Worm (Caenorhabditis elegans): Measurements from ENCODE around the gene Y17G7B.22.

Gene Y17G7B.22

DNA sequence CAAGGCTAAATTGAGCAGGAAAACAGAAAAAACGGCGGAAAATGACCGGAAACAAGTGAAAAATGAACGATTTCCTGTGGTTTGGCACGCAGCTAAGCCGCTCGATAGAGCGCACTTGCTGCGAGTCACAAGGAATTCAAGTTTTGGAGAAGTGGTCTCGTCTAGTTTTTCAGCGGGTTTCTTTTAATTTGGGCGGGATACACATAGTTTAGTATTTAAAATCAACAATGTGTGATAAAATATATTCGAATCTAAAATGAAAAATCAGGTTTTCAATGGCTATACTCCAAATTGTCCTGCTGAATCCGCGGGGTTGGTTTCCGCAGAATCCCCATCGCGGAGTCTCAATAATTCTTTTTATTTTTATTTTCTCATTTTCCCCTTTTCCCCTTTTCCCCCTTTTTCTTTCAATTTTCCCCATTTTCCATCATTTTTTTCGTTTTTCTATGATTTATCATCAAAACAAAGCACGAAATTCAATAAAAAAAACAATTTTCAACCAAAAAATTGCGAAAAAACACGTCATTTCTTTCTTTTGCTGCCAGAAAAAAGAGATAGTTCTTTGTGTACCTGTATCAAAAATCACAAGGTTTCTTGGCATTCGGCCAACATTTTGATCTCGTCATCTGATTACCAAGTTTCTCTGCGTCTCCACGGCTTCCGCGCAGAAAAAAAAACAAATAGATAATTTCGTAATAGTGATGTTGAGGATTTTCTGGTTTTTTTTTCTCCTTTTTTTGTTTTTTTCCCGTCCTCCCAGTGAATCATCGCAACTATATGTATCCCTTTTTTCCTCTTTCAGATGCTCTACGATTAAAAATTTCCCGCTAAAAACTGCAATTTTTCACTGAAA, 25.5 kb upstream of the Y17G7B.22 start, which contains the start of gene ippk-1:
ippk-1 (plus strand) TSS at position 803 of the 853 bp plus-strand sequence.
- no peak for TF ChIP-seq ztf-29 (GFP tag; IDR thresholded peaks at IDR 0.05)
- TF ChIP-seq flt-1 (GFP tag; IDR thresholded peaks at IDR 0.05), result no peak; the same call in none of the 2 replicates
- peak; percentile 66; the same call in 1 of the 2 replicates for TF ChIP-seq ztf-23 (GFP tag; IDR thresholded peaks at IDR 0.05)
- 0 out of 2 replicates have a peak, but pooled peaks have one; percentile 24 for TF ChIP-seq ref-1 (GFP tag; conservative IDR thresholded peaks at IDR 0.05)
- TF ChIP-seq med-1 (GFP tag; optimal IDR thresholded peaks at IDR 0.05; ENCODE audit: insufficient read depth), result no peak
- peak; percentile 78 for TF ChIP-seq cog-1 (tag; optimal IDR thresholded peaks at IDR 0.05)
- peak; percentile 68 for TF ChIP-seq T22C8.4 (GFP tag; IDR thresholded peaks at IDR 0.05)
- peak; percentile 72 for TF ChIP-seq klf-2 (GFP tag; conservative IDR thresholded peaks at IDR 0.05)
- no peak for TF ChIP-seq tab-1 (GFP tag; IDR thresholded peaks at IDR 0.05)

DNA sequence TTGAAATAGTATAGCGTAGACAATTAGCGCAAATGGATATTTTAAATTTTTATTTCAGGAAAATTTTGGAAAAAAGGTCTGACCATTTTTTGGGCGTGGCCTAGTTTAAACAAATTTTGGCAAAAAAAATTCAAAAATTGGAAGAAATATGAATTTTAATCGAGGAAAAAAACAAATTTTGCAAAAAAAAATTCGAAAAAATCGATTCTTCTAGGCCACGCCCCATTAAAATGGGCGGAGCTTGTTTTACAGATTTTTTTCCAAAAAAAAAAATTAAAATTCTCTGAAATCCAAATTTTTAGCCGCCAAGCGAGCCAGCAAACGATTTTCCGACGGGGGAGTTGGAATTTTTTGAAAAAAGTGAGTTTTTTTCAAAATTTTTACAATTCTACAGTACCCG, 18.5 kb upstream of the Y17G7B.22 start, which contains the start of gene nadk-2:
nadk-2 (plus strand) TSS at position 301 of the 400 bp plus-strand sequence.
- TF ChIP-seq ztf-29 (GFP tag; IDR thresholded peaks at IDR 0.05) (no peak), med-1 (GFP tag; optimal IDR thresholded peaks at IDR 0.05; ENCODE audit: insufficient read depth) (no peak), flt-1 (GFP tag; IDR thresholded peaks at IDR 0.05) (no peak), T22C8.4 (GFP tag; IDR thresholded peaks at IDR 0.05) (no peak), klf-2 (GFP tag; conservative IDR thresholded peaks at IDR 0.05) (no peak)

DNA sequence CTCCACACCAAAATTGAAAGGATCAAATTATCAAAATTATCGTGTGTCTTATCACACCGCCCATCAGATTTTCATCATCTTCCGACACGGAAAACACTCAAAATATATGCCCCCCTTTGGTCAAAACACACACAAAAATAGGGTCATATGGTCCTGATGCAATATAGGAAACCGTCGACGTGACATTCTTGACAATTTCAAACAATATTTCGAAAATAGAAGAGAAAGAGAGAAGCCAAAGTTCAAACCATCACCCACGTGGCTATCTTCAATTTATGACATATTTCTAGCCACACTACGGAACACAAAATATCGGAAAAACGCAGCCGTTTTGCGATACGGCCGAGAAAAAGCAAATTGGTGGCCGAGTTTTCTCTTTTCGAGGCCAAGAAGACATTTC, 17.2 kb upstream of the Y17G7B.22 start:
- TF ChIP-seq ref-1 (GFP tag; conservative IDR thresholded peaks at IDR 0.05), result no peak
- TF ChIP-seq ztf-29 (GFP tag; IDR thresholded peaks at IDR 0.05), result no peak
- no peak for TF ChIP-seq cog-1 (tag; optimal IDR thresholded peaks at IDR 0.05)
- TF ChIP-seq flt-1 (GFP tag; IDR thresholded peaks at IDR 0.05), result no peak

DNA sequence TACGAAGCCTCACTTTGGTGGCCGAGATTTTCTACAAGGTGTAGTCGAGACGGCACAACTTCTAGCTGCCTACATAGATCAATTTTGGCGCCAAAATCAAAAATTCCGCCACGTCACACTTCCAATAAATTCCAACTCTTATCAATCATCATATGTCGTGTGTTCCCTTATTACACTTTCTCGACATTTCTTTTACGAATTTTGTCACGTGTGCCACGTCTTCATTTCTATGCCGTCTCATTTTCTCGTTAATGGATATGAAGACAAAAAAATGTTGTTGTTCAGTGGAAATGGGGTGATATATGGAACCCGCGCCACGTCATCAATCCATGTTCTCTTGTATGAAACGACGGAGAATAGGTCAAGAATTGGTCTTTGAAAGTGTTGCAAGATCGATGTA, 16.2 kb upstream of the Y17G7B.22 start:
- no peak for TF ChIP-seq tab-1 (GFP tag; IDR thresholded peaks at IDR 0.05)
- no peak for TF ChIP-seq klf-2 (GFP tag; conservative IDR thresholded peaks at IDR 0.05)
- no peak for TF ChIP-seq flt-1 (GFP tag; IDR thresholded peaks at IDR 0.05)
- no peak for TF ChIP-seq ref-1 (GFP tag; conservative IDR thresholded peaks at IDR 0.05)
- TF ChIP-seq ztf-23 (GFP tag; IDR thresholded peaks at IDR 0.05), result no peak
- TF ChIP-seq ztf-29 (GFP tag; IDR thresholded peaks at IDR 0.05), result no peak
- TF ChIP-seq cog-1 (tag; optimal IDR thresholded peaks at IDR 0.05), result no peak
- TF ChIP-seq med-1 (GFP tag; optimal IDR thresholded peaks at IDR 0.05; ENCODE audit: insufficient read depth), result no peak
- no peak for TF ChIP-seq T22C8.4 (GFP tag; IDR thresholded peaks at IDR 0.05)

ce11 chrII:12052136-12052535, 15.7 kb upstream of the Y17G7B.22 start:
- TF ChIP-seq ztf-29 (GFP tag; IDR thresholded peaks at IDR 0.05), result no peak
- no peak for TF ChIP-seq cog-1 (tag; optimal IDR thresholded peaks at IDR 0.05)
- no peak for TF ChIP-seq tab-1 (GFP tag; IDR thresholded peaks at IDR 0.05)
- no peak for TF ChIP-seq klf-2 (GFP tag; conservative IDR thresholded peaks at IDR 0.05)

ce11 chrII:12052924-12053323, 14.9 kb upstream of the Y17G7B.22 start:
- TF ChIP-seq ref-1 (GFP tag; conservative IDR thresholded peaks at IDR 0.05) (no peak), flt-1 (GFP tag; IDR thresholded peaks at IDR 0.05) (no peak), ztf-23 (GFP tag; IDR thresholded peaks at IDR 0.05) (no peak), tab-1 (GFP tag; IDR thresholded peaks at IDR 0.05) (no peak), cog-1 (tag; optimal IDR thresholded peaks at IDR 0.05) (no peak), klf-2 (GFP tag; conservative IDR thresholded peaks at IDR 0.05) (no peak)

DNA sequence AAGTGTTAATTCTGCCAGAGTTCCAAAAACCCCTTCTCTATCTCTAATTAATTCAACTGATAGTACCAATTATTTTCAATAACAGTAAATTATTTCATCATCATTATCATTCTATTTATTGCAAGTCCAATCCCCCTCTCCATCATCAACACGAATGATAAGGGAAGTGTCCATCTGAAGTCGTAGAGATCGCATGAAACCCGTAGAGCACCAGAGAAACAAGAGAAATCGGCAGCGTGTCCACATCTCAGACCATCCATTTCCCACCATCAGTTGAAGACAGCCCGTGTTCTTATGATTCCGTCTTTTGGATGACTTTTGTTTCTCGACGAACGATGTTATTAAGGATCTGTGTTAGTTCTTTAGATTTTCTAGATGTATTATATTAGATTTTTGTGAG, 14.3 kb upstream of the Y17G7B.22 start:
- no peak for TF ChIP-seq klf-2 (GFP tag; conservative IDR thresholded peaks at IDR 0.05)
- no peak for TF ChIP-seq ztf-23 (GFP tag; IDR thresholded peaks at IDR 0.05)
- TF ChIP-seq ref-1 (GFP tag; conservative IDR thresholded peaks at IDR 0.05), result no peak
- no peak for TF ChIP-seq T22C8.4 (GFP tag; IDR thresholded peaks at IDR 0.05)
- no peak for TF ChIP-seq flt-1 (GFP tag; IDR thresholded peaks at IDR 0.05)
- no peak for TF ChIP-seq cog-1 (tag; optimal IDR thresholded peaks at IDR 0.05)
- no peak for TF ChIP-seq tab-1 (GFP tag; IDR thresholded peaks at IDR 0.05)
- TF ChIP-seq ztf-29 (GFP tag; IDR thresholded peaks at IDR 0.05), result no peak
- no peak for TF ChIP-seq med-1 (GFP tag; optimal IDR thresholded peaks at IDR 0.05; ENCODE audit: insufficient read depth)

DNA sequence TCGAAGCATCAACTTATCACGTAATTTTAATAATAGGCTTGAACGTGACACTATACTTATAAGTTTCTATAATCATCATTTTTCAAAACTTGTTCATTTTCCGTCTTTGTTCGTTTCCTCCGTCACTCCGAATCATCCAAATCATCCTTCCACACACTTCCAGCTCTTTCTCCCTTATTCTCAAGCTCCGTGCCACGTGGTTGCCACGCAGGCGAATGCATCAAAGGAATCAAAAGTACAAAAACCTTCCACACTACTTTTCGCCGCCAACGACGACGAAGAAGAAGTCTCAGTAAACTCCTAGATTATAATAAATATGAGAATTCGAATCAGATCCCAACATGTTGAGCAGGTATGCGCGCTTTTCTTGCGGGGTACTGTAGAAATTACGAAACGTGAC, 13.7 kb upstream of the Y17G7B.22 start:
- TF ChIP-seq cog-1 (tag; optimal IDR thresholded peaks at IDR 0.05), result no peak
- no peak for TF ChIP-seq med-1 (GFP tag; optimal IDR thresholded peaks at IDR 0.05; ENCODE audit: insufficient read depth)
- TF ChIP-seq ref-1 (GFP tag; conservative IDR thresholded peaks at IDR 0.05), result no peak
- TF ChIP-seq klf-2 (GFP tag; conservative IDR thresholded peaks at IDR 0.05), result no peak
- no peak for TF ChIP-seq ztf-29 (GFP tag; IDR thresholded peaks at IDR 0.05)
- TF ChIP-seq T22C8.4 (GFP tag; IDR thresholded peaks at IDR 0.05), result no peak
- TF ChIP-seq flt-1 (GFP tag; IDR thresholded peaks at IDR 0.05), result no peak
- TF ChIP-seq ztf-23 (GFP tag; IDR thresholded peaks at IDR 0.05), result no peak
- no peak for TF ChIP-seq tab-1 (GFP tag; IDR thresholded peaks at IDR 0.05)

DNA sequence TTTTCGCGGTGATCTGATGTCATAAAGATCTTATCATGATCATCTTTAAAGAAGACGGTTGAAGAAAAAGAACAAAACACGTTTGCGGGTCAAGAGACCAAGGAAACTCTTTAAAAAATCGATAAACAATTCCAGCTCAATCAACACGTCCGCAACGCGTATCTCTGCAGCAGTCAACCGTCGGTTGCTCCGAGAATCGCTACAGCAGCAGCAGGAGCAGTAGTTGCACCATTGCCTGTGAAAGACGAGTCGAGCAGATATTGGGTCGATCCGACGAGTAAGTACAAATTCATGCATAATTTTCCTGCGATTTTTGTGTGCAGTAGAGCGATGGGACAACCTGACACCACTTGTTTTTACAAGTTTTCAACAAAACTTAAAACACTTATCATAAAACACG, 13.3 kb upstream of the Y17G7B.22 start:
- TF ChIP-seq klf-2 (GFP tag; conservative IDR thresholded peaks at IDR 0.05) (no peak), T22C8.4 (GFP tag; IDR thresholded peaks at IDR 0.05) (no peak), med-1 (GFP tag; optimal IDR thresholded peaks at IDR 0.05; ENCODE audit: insufficient read depth) (no peak), tab-1 (GFP tag; IDR thresholded peaks at IDR 0.05) (no peak), ztf-29 (GFP tag; IDR thresholded peaks at IDR 0.05) (no peak), ztf-23 (GFP tag; IDR thresholded peaks at IDR 0.05) (no peak), ref-1 (GFP tag; conservative IDR thresholded peaks at IDR 0.05) (no peak), cog-1 (tag; optimal IDR thresholded peaks at IDR 0.05) (no peak), flt-1 (GFP tag; IDR thresholded peaks at IDR 0.05) (no peak)
